Fruit fly (Drosophila melanogaster) whole organism, embryonic: ENCODE measurements around the gene slmo.

Experiments
- Antp ChIP-seq: fragments of 200-800 bp; sonication (Bioruptor generic); optimal IDR thresholded peaks from 3 replicates; lab custom pipeline; 2016; ENCODE audit warnings: missing biosample characterization, missing genetic modification characterization
- Blimp-1 ChIP-seq: fragments of 200-800 bp; sonication (Bioruptor generic); optimal IDR thresholded peaks from 3 replicates; lab custom pipeline; 2018; ENCODE audit warnings: missing biosample characterization, missing genetic modification characterization, mild to moderate bottlenecking, moderate library complexity, missing genetic modification reagents
- CG10147 ChIP-seq: fragments of 200-800 bp; sonication (Bioruptor generic); optimal IDR thresholded peaks from 2 replicates; lab custom pipeline; 2019; ENCODE audit warnings: missing biosample characterization, mild to moderate bottlenecking, missing genetic modification characterization, moderate library complexity
- CG10209 ChIP-seq: fragments of 200-800 bp; sonication (Bioruptor generic); optimal IDR thresholded peaks from 3 replicates; lab custom pipeline; 2017; ENCODE audit warnings: missing biosample characterization, mild to moderate bottlenecking, missing genetic modification characterization, missing genetic modification reagents
- CG12071 ChIP-seq: fragments of 200-800 bp; sonication (Bioruptor generic); optimal IDR thresholded peaks from 3 replicates; lab custom pipeline; 2018; ENCODE audit warnings: missing biosample characterization, mild to moderate bottlenecking, missing genetic modification characterization
- CG12155 ChIP-seq: fragments of 200-800 bp; sonication (Bioruptor generic); optimal IDR thresholded peaks from 3 replicates; lab custom pipeline; 2016; ENCODE audit warnings: missing biosample characterization, missing genetic modification characterization
- CG13624 ChIP-seq: fragments of 200-800 bp; sonication (Bioruptor generic); optimal IDR thresholded peaks from 2 replicates; lab custom pipeline; 2016; ENCODE audit warnings: missing biosample characterization, missing genetic modification characterization
- CG16815 ChIP-seq: fragments of 200-800 bp; sonication (Bioruptor generic); optimal IDR thresholded peaks from 3 replicates; lab custom pipeline; 2017; ENCODE audit warnings: missing biosample characterization, mild to moderate bottlenecking, missing genetic modification characterization
- CG18599 ChIP-seq: fragments of 200-800 bp; sonication (Bioruptor generic); optimal IDR thresholded peaks from 3 replicates; lab custom pipeline; 2017; ENCODE audit warnings: missing biosample characterization, missing genetic modification characterization, mild to moderate bottlenecking, moderate library complexity, missing genetic modification reagents
- CG2202 ChIP-seq: fragments of 200-800 bp; sonication (Bioruptor generic); optimal IDR thresholded peaks from 2 replicates; lab custom pipeline; 2018; ENCODE audit warnings: missing biosample characterization, mild to moderate bottlenecking, missing genetic modification characterization
- CG2875 ChIP-seq: fragments of 200-800 bp; sonication (Bioruptor generic); optimal IDR thresholded peaks from 2 replicates; lab custom pipeline; 2017; ENCODE audit warnings: missing biosample characterization, mild to moderate bottlenecking, missing genetic modification characterization, missing genetic modification reagents
- CG32532 ChIP-seq: fragments of 200-800 bp; sonication (Bioruptor generic); IDR thresholded peaks from 2 replicates; pipeline ENCODE4 v1.3.6; 2022; ENCODE audit warnings: missing biosample characterization, missing genetic modification characterization
- CG34376 ChIP-seq: fragments of 200-800 bp; sonication (Bioruptor generic); optimal IDR thresholded peaks from 2 replicates; lab custom pipeline; 2018; ENCODE audit warnings: missing biosample characterization, mild to moderate bottlenecking, missing genetic modification characterization
- CG3838 ChIP-seq: fragments of 200-800 bp; sonication (Bioruptor generic); optimal IDR thresholded peaks from 3 replicates; lab custom pipeline; 2016; ENCODE audit warnings: missing biosample characterization, missing genetic modification characterization
- CG4282 ChIP-seq: fragments of 200-800 bp; sonication (Bioruptor generic); optimal IDR thresholded peaks from 2 replicates; lab custom pipeline; 2016; ENCODE audit warnings: missing biosample characterization, missing genetic modification characterization
- CG6689 ChIP-seq: fragments of 200-800 bp; sonication (Bioruptor generic); IDR thresholded peaks from 2 replicates; pipeline ENCODE4 v1.3.6; 2022; ENCODE audit warnings: missing biosample characterization, missing genetic modification characterization
- CG6791 ChIP-seq: fragments of 200-800 bp; sonication (Bioruptor generic); IDR thresholded peaks from 3 replicates; pipeline ENCODE4 v1.3.6; 2022; ENCODE audit warnings: missing biosample characterization, missing genetic modification characterization; ENCODE audit not compliant: partially characterized antibody
- CG6813 ChIP-seq: fragments of 200-800 bp; sonication (Bioruptor generic); optimal IDR thresholded peaks from 2 replicates; lab custom pipeline; 2017; ENCODE audit warnings: missing biosample characterization, missing genetic modification characterization, mild to moderate bottlenecking, moderate library complexity, missing genetic modification reagents
- CG8388 ChIP-seq: fragments of 200-800 bp; sonication (Bioruptor generic); optimal IDR thresholded peaks from 2 replicates; lab custom pipeline; 2019; ENCODE audit warnings: missing biosample characterization, mild to moderate bottlenecking, missing genetic modification characterization, moderate library complexity
- CHES-1-like ChIP-seq: fragments of 200-800 bp; sonication (Bioruptor generic); optimal IDR thresholded peaks from 2 replicates; lab custom pipeline; 2016; ENCODE audit warnings: missing biosample characterization, missing genetic modification characterization
- Dad ChIP-seq: fragments of 200-800 bp; sonication (Bioruptor generic); optimal IDR thresholded peaks from 3 replicates; lab custom pipeline; 2016; ENCODE audit warnings: missing biosample characterization, missing genetic modification characterization
- Eip74EF ChIP-seq, 2 experiments: fragments of 200-800 bp in 1 of 2; fragments of >200 bp in 1 of 2; sonication (Bioruptor generic) in 1 of 2; optimal IDR thresholded peaks; 2 replicates each; lab custom pipeline; 2017 to 2019; ENCODE audit warnings: missing biosample characterization in 2 of 2, missing genetic modification characterization in 2 of 2, mild to moderate bottlenecking in 1 of 2, moderate library complexity in 1 of 2
- Elba2 ChIP-seq: fragments of 200-800 bp; sonication (Bioruptor generic); optimal IDR thresholded peaks from 3 replicates; lab custom pipeline; 2016; ENCODE audit warnings: missing biosample characterization, missing genetic modification characterization
- Gsc ChIP-seq: fragments of 200-800 bp; sonication (Bioruptor generic); IDR thresholded peaks from 2 replicates; pipeline ENCODE4 v1.3.6; 2022; ENCODE audit warnings: missing biosample characterization, missing genetic modification characterization
- HHEX ChIP-seq: fragments of 200-800 bp; sonication (Bioruptor generic); optimal IDR thresholded peaks from 3 replicates; lab custom pipeline; 2017; ENCODE audit warnings: missing biosample characterization, mild to moderate bottlenecking, missing genetic modification characterization, missing genetic modification reagents
- Hand ChIP-seq: fragments of 200-800 bp; sonication (Bioruptor generic); optimal IDR thresholded peaks from 2 replicates; lab custom pipeline; 2017; ENCODE audit warnings: mild to moderate bottlenecking, missing biosample characterization, missing genetic modification reagents, missing genetic modification characterization
- Hmr ChIP-seq: fragments of 200-800 bp; sonication (Bioruptor generic); optimal IDR thresholded peaks from 3 replicates; lab custom pipeline; 2017; ENCODE audit warnings: mild to moderate bottlenecking, missing biosample characterization, missing genetic modification reagents, missing genetic modification characterization
- Hmx ChIP-seq: fragments of 200-800 bp; sonication (Bioruptor generic); optimal IDR thresholded peaks from 2 replicates; lab custom pipeline; 2016; ENCODE audit warnings: missing biosample characterization, missing genetic modification characterization
- Hsf ChIP-seq: fragments of 200-800 bp; sonication (Bioruptor generic); optimal IDR thresholded peaks from 3 replicates; lab custom pipeline; 2016; ENCODE audit warnings: missing biosample characterization, missing genetic modification characterization
- MBD-R2 ChIP-seq: fragments of 200-800 bp; sonication (Bioruptor generic); IDR thresholded peaks from 2 replicates; pipeline ENCODE4 v1.3.6; 2022; ENCODE audit warnings: missing biosample characterization, missing genetic modification characterization
- Mes4 ChIP-seq: fragments of 200-800 bp; sonication (Bioruptor generic); optimal IDR thresholded peaks from 2 replicates; lab custom pipeline; 2016; ENCODE audit warnings: missing biosample characterization, missing genetic modification characterization
- NK7.1 ChIP-seq: fragments of 200-800 bp; sonication (Bioruptor generic); optimal IDR thresholded peaks from 3 replicates; lab custom pipeline; 2016; ENCODE audit warnings: missing biosample characterization, missing genetic modification characterization
- PHDP ChIP-seq: fragments of 200-800 bp; sonication (Bioruptor generic); optimal IDR thresholded peaks from 3 replicates; lab custom pipeline; 2018; ENCODE audit warnings: missing biosample characterization, mild to moderate bottlenecking, missing genetic modification characterization, moderate library complexity
- Rfx ChIP-seq: fragments of 200-800 bp; sonication (Bioruptor generic); IDR thresholded peaks from 2 replicates; pipeline ENCODE4 v1.3.6; 2022; ENCODE audit warnings: missing biosample characterization, missing genetic modification characterization
- Sin3A ChIP-seq: fragments of >200 bp; optimal IDR thresholded peaks from 2 replicates; lab custom pipeline; 2018
- Trl ChIP-seq, 3 experiments: fragments of >200 bp in 2 of 3; fragments of 200-800 bp in 1 of 3; sonication (Bioruptor generic) in 1 of 3; optimal IDR thresholded peaks; 2 replicates in 1 of 3; 3 replicates in 2 of 3; lab custom pipeline; 2016 to 2017; ENCODE audit warnings: missing biosample characterization in 1 of 3, missing genetic modification characterization in 1 of 3
- ab ChIP-seq: fragments of 200-800 bp; sonication (Bioruptor generic); optimal IDR thresholded peaks from 2 replicates; lab custom pipeline; 2016; ENCODE audit warnings: missing biosample characterization, missing genetic modification characterization
- amos ChIP-seq: fragments of 200-800 bp; sonication (Bioruptor generic); IDR thresholded peaks from 2 replicates; pipeline ENCODE4 v1.3.6; 2022; ENCODE audit warnings: missing biosample characterization, missing genetic modification characterization; ENCODE audit not compliant: partially characterized antibody
- ato ChIP-seq: fragments of 200-800 bp; sonication (Bioruptor generic); IDR thresholded peaks from 2 replicates; pipeline ENCODE4 v1.3.6; 2022; ENCODE audit warnings: missing biosample characterization, missing genetic modification characterization; ENCODE audit not compliant: partially characterized antibody
- chn ChIP-seq: fragments of 200-800 bp; sonication (Bioruptor generic); optimal IDR thresholded peaks from 2 replicates; lab custom pipeline; 2016; ENCODE audit warnings: missing biosample characterization, missing genetic modification characterization
- ems ChIP-seq: fragments of 200-800 bp; sonication (Bioruptor generic); optimal IDR thresholded peaks from 3 replicates; lab custom pipeline; 2016; ENCODE audit warnings: missing biosample characterization, missing genetic modification characterization
- fd64A ChIP-seq: fragments of 200-800 bp; sonication (Bioruptor generic); optimal IDR thresholded peaks from 3 replicates; lab custom pipeline; 2018; ENCODE audit warnings: missing biosample characterization, mild to moderate bottlenecking, missing genetic modification characterization
- mam ChIP-seq: fragments of 200-800 bp; sonication (Bioruptor generic); optimal IDR thresholded peaks from 3 replicates; lab custom pipeline; 2016; ENCODE audit warnings: missing biosample characterization, missing genetic modification characterization
- mld ChIP-seq: fragments of 200-800 bp; sonication (Bioruptor generic); IDR thresholded peaks from 3 replicates; pipeline ENCODE4 v1.3.6; 2022; ENCODE audit warnings: missing biosample characterization, missing genetic modification characterization; ENCODE audit not compliant: partially characterized antibody
- onecut ChIP-seq: fragments of 200-800 bp; sonication (Bioruptor generic); IDR thresholded peaks from 2 replicates; pipeline ENCODE4 v1.3.6; 2022; ENCODE audit warnings: missing biosample characterization, missing genetic modification characterization
- p53 ChIP-seq: fragments of 200-800 bp; sonication (Bioruptor generic); optimal IDR thresholded peaks from 2 replicates; lab custom pipeline; 2016; ENCODE audit warnings: missing biosample characterization, missing genetic modification characterization
- pb ChIP-seq: fragments of 200-800 bp; sonication (Bioruptor generic); optimal IDR thresholded peaks from 3 replicates; lab custom pipeline; 2016; ENCODE audit warnings: missing biosample characterization, missing genetic modification characterization
- sens ChIP-seq: fragments of 200-800 bp; sonication (Bioruptor generic); peaks from one replicate; lab custom pipeline; 2016; ENCODE audit warnings: missing biosample characterization, missing genetic modification characterization
- ssp ChIP-seq: fragments of 200-800 bp; sonication (Bioruptor generic); IDR thresholded peaks from 2 replicates; pipeline ENCODE4 v1.3.6; 2022; ENCODE audit warnings: missing biosample characterization, missing genetic modification characterization
- twi ChIP-seq: fragments of 200-800 bp; optimal IDR thresholded peaks from 2 replicates; lab custom pipeline; 2019; ENCODE audit warnings: missing biosample characterization, mild to moderate bottlenecking, missing genetic modification characterization, moderate library complexity

Gene slmo

DNA sequence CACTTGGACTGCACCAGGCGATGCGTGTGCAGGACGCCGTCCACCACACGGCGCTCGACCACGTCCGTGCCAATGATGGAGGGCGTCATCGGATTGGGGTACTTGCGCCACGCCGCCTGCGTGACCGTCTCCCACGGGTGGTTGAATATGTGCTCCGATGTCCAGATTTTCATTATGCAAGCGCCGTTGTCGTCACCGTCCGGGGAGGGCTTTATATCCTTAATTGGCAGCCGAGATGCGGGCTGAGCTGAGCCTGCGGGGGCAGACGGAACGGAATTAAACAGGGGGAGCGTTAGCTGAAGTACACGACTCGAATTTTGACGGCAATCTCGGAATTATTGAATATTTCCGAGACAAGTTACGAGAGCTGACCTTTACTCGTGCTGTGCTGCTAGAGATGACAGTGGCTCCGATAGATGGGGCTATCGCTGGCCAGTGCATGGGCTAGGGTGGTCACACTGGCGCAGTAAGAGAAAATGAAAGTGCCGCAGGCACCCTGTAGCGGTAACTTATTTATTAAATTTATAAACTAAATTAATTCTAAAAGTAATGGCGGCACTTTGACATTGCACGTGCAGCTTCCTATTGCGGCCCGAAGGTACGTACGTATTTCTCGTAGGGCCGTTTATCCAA is 862 bp downstream of the slmo start, which contains the start of gene IPIP (continued):
- TF ChIP-seq CG16815, result no peak
- peak; percentile 24 for TF ChIP-seq CG34376 (GFP tag; lab: Kevin White, UChicago)
- TF ChIP-seq CG13624, result peak; percentile 28
- no peak for TF ChIP-seq CG8388 (GFP tag; lab: Kevin White, UChicago)
- TF ChIP-seq ab, result no peak
- TF ChIP-seq p53 (GFP tag; lab: Kevin White, UChicago), result no peak
- no peak for TF ChIP-seq twi (tag; lab: Kevin White, UChicago)
- TF ChIP-seq Hand, result no peak
- TF ChIP-seq CG4282 (GFP tag; lab: Kevin White, UChicago), result no peak
- TF ChIP-seq Antp (GFP tag; lab: Kevin White, UChicago), result no peak
- TF ChIP-seq CG6791 (GFP tag; lab: Robert Waterston, UW), result peak; percentile 87
- peak; percentile 15 for TF ChIP-seq CG18599
- no peak for TF ChIP-seq Trl (optimal IDR thresholded peaks at IDR 0.05; lab: Kevin White, UChicago)
- TF ChIP-seq Trl (GFP tag; optimal IDR thresholded peaks at IDR 0.05; lab: Kevin White, UChicago), result no peak
- TF ChIP-seq Elba2 (GFP tag; lab: Kevin White, UChicago), result no peak
- no peak for TF ChIP-seq HHEX (GFP tag; lab: Kevin White, UChicago)
- TF ChIP-seq CG32532, result peak; percentile 67
- TF ChIP-seq Hmx, result no peak
- peak; percentile 69 for TF ChIP-seq onecut (GFP tag; lab: Robert Waterston, UW)
- peak; percentile 19 for TF ChIP-seq Blimp-1 (GFP tag; lab: Kevin White, UChicago)
- TF ChIP-seq ssp (GFP tag; lab: Robert Waterston, UW), result no peak
- peak; percentile 74 for TF ChIP-seq Rfx (GFP tag; lab: Robert Waterston, UW)
- TF ChIP-seq MBD-R2 (GFP tag; lab: Robert Waterston, UW), result peak; percentile 93
- TF ChIP-seq amos (GFP tag; lab: Robert Waterston, UW), result peak; percentile 94
- TF ChIP-seq chn (GFP tag; lab: Kevin White, UChicago), result peak; percentile 62
- peak; percentile 34 for TF ChIP-seq Sin3A (lab: Kevin White, UChicago)
- no peak for TF ChIP-seq ems (GFP tag; lab: Kevin White, UChicago)
- TF ChIP-seq Hmr (GFP tag; lab: Kevin White, UChicago), result peak; percentile 31
- no peak for TF ChIP-seq Eip74EF (GFP tag; optimal IDR thresholded peaks at IDR 0.05; lab: Kevin White, UChicago)
- peak; percentile 48 for TF ChIP-seq CG10209 (GFP tag; lab: Kevin White, UChicago)
- peak; percentile 52 for TF ChIP-seq mam (GFP tag; lab: Kevin White, UChicago)
- TF ChIP-seq CG12155, result peak; percentile 53
- peak; percentile 25 for TF ChIP-seq sens (GFP tag; lab: Kevin White, UChicago)
- no peak for TF ChIP-seq Mes4 (GFP tag; lab: Kevin White, UChicago)
- TF ChIP-seq Hsf (GFP tag; lab: Kevin White, UChicago), result no peak
- no peak for TF ChIP-seq CG10147 (GFP tag; lab: Kevin White, UChicago)
- no peak for TF ChIP-seq NK7.1
- TF ChIP-seq CG2202 (tag; lab: Kevin White, UChicago), result no peak
- TF ChIP-seq CG3838, result no peak
- TF ChIP-seq pb (GFP tag; lab: Kevin White, UChicago), result no peak
- TF ChIP-seq CG12071 (GFP tag; lab: Kevin White, UChicago), result no peak
- no peak for TF ChIP-seq fd64A (GFP tag; lab: Kevin White, UChicago)
- TF ChIP-seq Gsc, result no peak
- no peak for TF ChIP-seq CHES-1-like (GFP tag; lab: Kevin White, UChicago)
- peak; percentile 85 for TF ChIP-seq ato (GFP tag; lab: Robert Waterston, UW)
- TF ChIP-seq Dad, result peak; percentile 1
- no peak for TF ChIP-seq CG6689
- peak; percentile 75 for TF ChIP-seq mld
- TF ChIP-seq PHDP, result no peak
- no peak for TF ChIP-seq CG2875
- no peak for TF ChIP-seq CG6813 (GFP tag; lab: Kevin White, UChicago)
